Fruit fly (Drosophila melanogaster) whole organism, prepupa: ENCODE data around the gene CG9933.

ENCODE experiments used
- CG10631 ChIP-seq: fragments of 200-800 bp; sonication (Bioruptor generic); optimal IDR thresholded peaks from 2 replicates; lab custom pipeline; 2016; ENCODE audit warnings: missing biosample characterization, missing genetic modification characterization
- CG1621 ChIP-seq: fragments of 200-800 bp; sonication (Bioruptor generic); optimal IDR thresholded peaks from 3 replicates; lab custom pipeline; 2018; ENCODE audit warnings: missing biosample characterization, mild to moderate bottlenecking, missing genetic modification characterization
- Ets96B ChIP-seq: fragments of 200-800 bp; optimal IDR thresholded peaks from 2 replicates; lab custom pipeline; 2019; ENCODE audit warnings: missing biosample characterization, mild to moderate bottlenecking, missing genetic modification characterization, moderate library complexity
- ss ChIP-seq, 2 experiments: fragments of 200-800 bp; sonication (Bioruptor generic); optimal IDR thresholded peaks; 2 replicates in 1 of 2; 3 replicates in 1 of 2; lab custom pipeline; 2017 to 2018; ENCODE audit warnings: mild to moderate bottlenecking in 2 of 2, missing biosample characterization in 2 of 2, missing genetic modification characterization in 2 of 2, moderate library complexity in 1 of 2

- TF ChIP-seq CG10631 (GFP tag; lab: Kevin White, UChicago) (no peak), Ets96B (peak; percentile 22), CG1621 (tag; lab: Kevin White, UChicago) (no peak), ss (GFP tag; optimal IDR thresholded peaks at IDR 0.05; lab: Kevin White, UChicago) (peak in 1 of 2 experiments; percentile 15)
Observed at dm6 chr2L:13049136-13049535, 28.0 kb upstream of the CG9933 start.
